Fruit fly (Drosophila melanogaster) whole organism, pupa: ENCODE data around the gene stg.

Experiments
- CG12605 ChIP-seq: fragments of 200-800 bp; sonication (Bioruptor generic); IDR thresholded peaks from 2 replicates; pipeline ENCODE4 v1.3.6; 2022; ENCODE audit warnings: missing biosample characterization, missing genetic modification characterization
- CG32121 ChIP-seq: fragments of 200-800 bp; sonication (Bioruptor generic); IDR thresholded peaks from 2 replicates; pipeline ENCODE4 v1.3.6; 2022; ENCODE audit warnings: missing biosample characterization, missing genetic modification characterization
- CG4496 ChIP-seq: fragments of 200-800 bp; sonication (Bioruptor generic); IDR thresholded peaks from 3 replicates; pipeline ENCODE4 v1.3.6; 2022; ENCODE audit warnings: missing biosample characterization, missing genetic modification characterization
- D1 ChIP-seq: fragments of 200-800 bp; sonication (Bioruptor generic); optimal IDR thresholded peaks from 2 replicates; lab custom pipeline; 2018; ENCODE audit warnings: missing biosample characterization, mild to moderate bottlenecking, missing genetic modification characterization, moderate library complexity
- EcR ChIP-seq: fragments of 200-800 bp; sonication (Bioruptor generic); optimal IDR thresholded peaks from 3 replicates; lab custom pipeline; 2019; ENCODE audit warnings: missing biosample characterization, missing genetic modification characterization, mild to moderate bottlenecking, moderate library complexity, missing genetic modification reagents
- Pif1A ChIP-seq: fragments of 200-800 bp; sonication (Bioruptor generic); optimal IDR thresholded peaks from 3 replicates; lab custom pipeline; 2016; ENCODE audit warnings: missing biosample characterization, missing genetic modification characterization
- Pif1B ChIP-seq: fragments of 200-800 bp; sonication (Bioruptor generic); optimal IDR thresholded peaks from 3 replicates; lab custom pipeline; 2016; ENCODE audit warnings: missing biosample characterization, missing genetic modification characterization
- fd96Ca ChIP-seq: fragments of 200-800 bp; sonication (Bioruptor generic); IDR thresholded peaks from 3 replicates; pipeline ENCODE4 v1.3.6; 2022; ENCODE audit warnings: missing biosample characterization, missing genetic modification characterization
- gl ChIP-seq: fragments of 200-800 bp; sonication (Bioruptor generic); optimal IDR thresholded peaks from 2 replicates; lab custom pipeline; 2018; ENCODE audit warnings: missing biosample characterization, mild to moderate bottlenecking, missing genetic modification characterization

DNA sequence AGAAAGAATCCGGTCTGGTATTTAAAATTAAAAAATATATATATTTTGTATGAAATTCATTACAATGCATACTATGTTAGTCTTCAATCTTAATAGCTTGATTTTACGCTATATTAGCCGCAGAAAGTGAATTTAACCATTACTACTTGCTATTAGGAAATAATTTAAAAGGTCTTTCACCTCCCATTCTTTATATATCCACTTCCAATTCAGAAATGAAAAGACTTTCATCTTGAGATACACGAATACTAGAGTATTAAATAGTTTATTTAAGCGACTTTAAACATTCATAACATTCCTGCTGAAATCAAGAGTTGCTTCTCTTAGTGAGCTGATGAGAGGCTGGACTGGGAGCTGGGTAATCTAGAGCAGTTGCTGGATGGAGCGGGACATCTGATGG, 10.9 kb downstream of the stg start, which contains the start of gene CG31445:
- TF ChIP-seq fd96Ca (GFP tag; lab: Robert Waterston, UW): no peak
- no peak for TF ChIP-seq D1
- TF ChIP-seq CG12605 (GFP tag; lab: Robert Waterston, UW): no peak
- TF ChIP-seq gl (tag; lab: Kevin White, UChicago): no peak
- no peak for TF ChIP-seq Pif1A (GFP tag; lab: Kevin White, UChicago)
- no peak for TF ChIP-seq CG4496 (GFP tag; lab: Robert Waterston, UW)
- TF ChIP-seq CG32121: no peak
- no peak for TF ChIP-seq EcR (GFP tag; lab: Kevin White, UChicago)
- TF ChIP-seq Pif1B: no peak
